Fruit fly (Drosophila melanogaster): ENCODE data around the gene bnl.
A peak's percentile ranks its signal among the peaks of the same experiment; 100 is the strongest.

DNA sequence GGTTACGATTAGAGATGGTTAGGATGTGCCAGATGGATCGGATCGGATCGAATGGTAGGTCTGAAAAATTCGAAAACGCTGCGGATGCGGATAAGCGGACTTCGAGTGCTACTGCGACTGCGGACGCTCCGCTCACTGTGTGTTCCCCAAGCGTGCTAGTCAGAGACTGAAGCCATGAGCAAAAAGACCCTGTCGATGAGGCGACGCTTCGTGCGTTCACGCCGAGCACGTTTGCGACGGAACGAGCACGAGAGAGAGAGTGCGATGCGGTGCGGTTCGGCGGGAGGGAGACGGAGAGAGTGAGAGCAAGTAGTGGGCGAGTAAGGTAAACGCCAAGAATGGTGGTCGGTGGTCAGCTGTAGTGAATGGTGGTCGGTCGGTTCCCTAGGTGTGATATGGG lies at the start of gene bnl:
- TF ChIP-seq Dll (optimal IDR thresholded peaks at IDR 0.05) (peak; percentile 81), psq (optimal IDR thresholded peaks at IDR 0.05) (no peak), usp (GFP tag; optimal IDR thresholded peaks at IDR 0.05) (no peak)

All from whole organism.